Fruit fly (Drosophila melanogaster) whole organism, pupa: ENCODE measurements around the gene Mabi.

Experiments
- CG10348 ChIP-seq: fragments of 200-800 bp; sonication (Bioruptor generic); IDR thresholded peaks from 2 replicates; pipeline ENCODE4 v1.3.6; 2022; ENCODE audit warnings: missing biosample characterization, missing genetic modification characterization
- CG12605 ChIP-seq: fragments of 200-800 bp; sonication (Bioruptor generic); IDR thresholded peaks from 2 replicates; pipeline ENCODE4 v1.3.6; 2022; ENCODE audit warnings: missing biosample characterization, missing genetic modification characterization
- CG13204 ChIP-seq: fragments of 200-800 bp; sonication (Bioruptor generic); optimal IDR thresholded peaks from 2 replicates; lab custom pipeline; 2018; ENCODE audit warnings: missing biosample characterization, mild to moderate bottlenecking, missing genetic modification characterization, moderate library complexity
- CG14655 ChIP-seq: fragments of 200-800 bp; sonication (Bioruptor generic); optimal IDR thresholded peaks from 3 replicates; lab custom pipeline; 2017; ENCODE audit warnings: mild to moderate bottlenecking, missing biosample characterization, missing genetic modification reagents, missing genetic modification characterization
- CG15710 ChIP-seq: fragments of 200-800 bp; sonication (Bioruptor generic); optimal IDR thresholded peaks from 2 replicates; lab custom pipeline; 2018; ENCODE audit warnings: missing biosample characterization, mild to moderate bottlenecking, missing genetic modification characterization, moderate library complexity
- CG17806 ChIP-seq: fragments of 200-800 bp; sonication (Bioruptor generic); optimal IDR thresholded peaks from 2 replicates; lab custom pipeline; 2018; ENCODE audit warnings: missing biosample characterization, mild to moderate bottlenecking, missing genetic modification characterization, moderate library complexity
- CG32121 ChIP-seq: fragments of 200-800 bp; sonication (Bioruptor generic); IDR thresholded peaks from 2 replicates; pipeline ENCODE4 v1.3.6; 2022; ENCODE audit warnings: missing biosample characterization, missing genetic modification characterization
- CG34367 ChIP-seq: fragments of 200-800 bp; sonication (Bioruptor generic); optimal IDR thresholded peaks from 2 replicates; lab custom pipeline; 2018; ENCODE audit warnings: missing biosample characterization, mild to moderate bottlenecking, missing genetic modification characterization
- CG4496 ChIP-seq: fragments of 200-800 bp; sonication (Bioruptor generic); IDR thresholded peaks from 3 replicates; pipeline ENCODE4 v1.3.6; 2022; ENCODE audit warnings: missing biosample characterization, missing genetic modification characterization
- CG8159 ChIP-seq: fragments of 200-800 bp; sonication (Bioruptor generic); optimal IDR thresholded peaks from 3 replicates; lab custom pipeline; 2018; ENCODE audit warnings: missing biosample characterization, mild to moderate bottlenecking, missing genetic modification characterization, moderate library complexity
- CG8301 ChIP-seq: fragments of 200-800 bp; sonication (Bioruptor generic); optimal IDR thresholded peaks from 2 replicates; lab custom pipeline; 2018; ENCODE audit warnings: missing biosample characterization, mild to moderate bottlenecking, missing genetic modification characterization
- CG9948 ChIP-seq: fragments of 200-800 bp; sonication (Bioruptor generic); optimal IDR thresholded peaks from 2 replicates; lab custom pipeline; 2018; ENCODE audit warnings: missing biosample characterization, mild to moderate bottlenecking, missing genetic modification characterization, moderate library complexity
- D1 ChIP-seq: fragments of 200-800 bp; sonication (Bioruptor generic); optimal IDR thresholded peaks from 2 replicates; lab custom pipeline; 2018; ENCODE audit warnings: missing biosample characterization, mild to moderate bottlenecking, missing genetic modification characterization, moderate library complexity
- EcR ChIP-seq: fragments of 200-800 bp; sonication (Bioruptor generic); optimal IDR thresholded peaks from 3 replicates; lab custom pipeline; 2019; ENCODE audit warnings: missing biosample characterization, missing genetic modification characterization, mild to moderate bottlenecking, moderate library complexity, missing genetic modification reagents
- Ets98B ChIP-seq: fragments of 200-800 bp; sonication (Bioruptor generic); IDR thresholded peaks from 2 replicates; pipeline ENCODE4 v1.3.6; 2022; ENCODE audit warnings: missing biosample characterization, missing genetic modification characterization
- Pif1A ChIP-seq: fragments of 200-800 bp; sonication (Bioruptor generic); optimal IDR thresholded peaks from 3 replicates; lab custom pipeline; 2016; ENCODE audit warnings: missing biosample characterization, missing genetic modification characterization
- Pif1B ChIP-seq: fragments of 200-800 bp; sonication (Bioruptor generic); optimal IDR thresholded peaks from 3 replicates; lab custom pipeline; 2016; ENCODE audit warnings: missing biosample characterization, missing genetic modification characterization
- Snoo ChIP-seq: fragments of 200-800 bp; sonication (Bioruptor generic); optimal IDR thresholded peaks from 3 replicates; lab custom pipeline; 2017; ENCODE audit warnings: missing biosample characterization, mild to moderate bottlenecking, missing genetic modification characterization, inconsistent platforms
- fd96Ca ChIP-seq: fragments of 200-800 bp; sonication (Bioruptor generic); IDR thresholded peaks from 3 replicates; pipeline ENCODE4 v1.3.6; 2022; ENCODE audit warnings: missing biosample characterization, missing genetic modification characterization
- gl ChIP-seq: fragments of 200-800 bp; sonication (Bioruptor generic); optimal IDR thresholded peaks from 2 replicates; lab custom pipeline; 2018; ENCODE audit warnings: missing biosample characterization, mild to moderate bottlenecking, missing genetic modification characterization
- rn ChIP-seq: fragments of 200-800 bp; sonication (Bioruptor generic); IDR thresholded peaks from 2 replicates; pipeline ENCODE4 v1.3.6; 2022; ENCODE audit warnings: missing biosample characterization, missing genetic modification characterization

Mabi gene

DNA sequence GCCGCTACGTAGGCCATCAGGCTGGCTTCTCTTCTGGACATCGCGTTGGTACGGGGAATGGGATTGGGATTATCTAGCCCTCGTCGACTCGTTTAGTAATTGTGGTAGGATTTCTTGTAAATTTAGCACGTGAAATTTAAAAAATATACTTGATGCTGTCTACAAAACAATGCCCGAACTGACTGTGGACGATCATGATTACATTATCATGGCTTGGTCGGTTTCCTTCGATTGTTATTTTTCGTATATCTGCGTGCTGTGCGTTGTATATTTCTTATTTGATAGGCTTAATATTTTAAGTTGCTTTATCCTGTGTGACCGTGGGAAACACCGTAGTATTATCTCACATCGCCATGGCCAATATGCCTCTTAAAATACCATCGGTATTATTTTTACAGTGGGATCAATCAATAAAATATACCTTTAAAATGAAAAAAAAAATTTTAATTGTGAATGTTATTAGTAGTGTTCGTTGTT, 31.5 kb downstream of the Mabi start, which contains the start of gene CG16972:
Gene CG16972, minus strand, starts transcription at position 336 of the 477 bp plus-strand sequence.
- TF ChIP-seq CG12605: peak; percentile 7; the same call in 1 of the 2 replicates
- no peak for TF ChIP-seq CG13204

DNA sequence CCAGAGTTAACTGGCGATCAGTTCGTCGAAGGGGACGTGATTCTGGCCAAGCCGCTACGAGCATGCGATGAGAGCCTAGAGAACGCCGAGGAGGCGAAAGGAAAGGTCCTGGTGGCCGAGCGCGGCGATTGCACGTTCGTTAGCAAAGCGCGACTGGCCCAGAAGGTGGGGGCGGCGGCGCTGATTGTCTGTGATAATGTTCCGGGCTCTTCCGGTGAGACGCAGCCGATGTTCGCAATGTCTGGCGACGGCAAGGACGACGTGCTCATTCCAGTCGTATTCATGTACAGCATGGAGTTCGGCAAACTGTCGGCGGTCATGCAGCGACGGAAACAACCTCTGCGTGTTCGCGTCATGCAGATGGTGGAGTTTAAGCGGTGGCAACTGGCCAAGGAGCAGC, 38.6 kb downstream of the Mabi start:
- TF ChIP-seq CG8301 (tag; lab: Kevin White, UChicago): no peak

DNA sequence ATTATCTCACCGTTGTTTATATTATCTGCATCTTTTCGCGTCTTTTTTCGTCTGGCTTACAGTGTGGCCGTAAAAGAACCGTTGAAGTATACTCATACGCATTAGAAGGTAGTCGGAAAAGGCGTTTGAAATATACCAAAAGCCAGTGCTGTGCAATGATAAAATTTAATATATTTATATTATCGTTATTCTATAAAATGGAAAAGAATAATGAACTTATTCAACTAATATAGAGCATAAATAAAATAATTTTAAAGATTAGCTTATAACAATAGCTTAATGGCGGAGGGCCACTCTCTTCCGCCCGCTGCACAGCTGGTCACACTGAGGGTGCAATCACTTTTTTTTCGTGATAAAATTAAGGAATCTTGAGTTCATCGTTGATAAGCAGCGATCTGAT, 42.6 kb downstream of the Mabi start, which contains the start of the genes CG16974 and Edem2:
Gene CG16974, minus strand, starts transcription at position 86 of the 400 bp plus-strand sequence.
Gene Edem2, plus strand, starts transcription at position 308 of the 400 bp plus-strand sequence.
- no peak for TF ChIP-seq CG9948 (tag; lab: Kevin White, UChicago)
- TF ChIP-seq gl (tag; lab: Kevin White, UChicago): no peak
- no peak for TF ChIP-seq CG14655 (GFP tag; lab: Kevin White, UChicago)
- no peak for TF ChIP-seq CG10348 (GFP tag; lab: Robert Waterston, UW)
- no peak for TF ChIP-seq Pif1A (GFP tag; lab: Kevin White, UChicago)
- no peak for TF ChIP-seq D1 (tag; lab: Kevin White, UChicago)
- TF ChIP-seq rn (GFP tag; lab: Robert Waterston, UW): peak; percentile 42; the same call in 1 of the 2 replicates
- no peak for TF ChIP-seq CG13204
- TF ChIP-seq CG34367 (tag; lab: Kevin White, UChicago): no peak
- TF ChIP-seq CG17806 (tag; lab: Kevin White, UChicago): no peak
- peak; percentile 59; the same call in 1 of the 3 replicates for TF ChIP-seq CG4496 (GFP tag; lab: Robert Waterston, UW)
- TF ChIP-seq CG8159 (tag; lab: Kevin White, UChicago): no peak
- no peak for TF ChIP-seq CG12605
- no peak for TF ChIP-seq Pif1B (GFP tag; lab: Kevin White, UChicago)
- peak; percentile 60 for TF ChIP-seq Ets98B
- peak; percentile 56; the same call in 1 of the 2 replicates for TF ChIP-seq CG32121 (GFP tag; lab: Robert Waterston, UW)
- TF ChIP-seq fd96Ca (GFP tag; lab: Robert Waterston, UW): peak; percentile 71
- peak; percentile 28 for TF ChIP-seq EcR (GFP tag; lab: Kevin White, UChicago)
- peak; percentile 53 for TF ChIP-seq Snoo
- TF ChIP-seq CG15710 (tag; lab: Kevin White, UChicago): peak; percentile 56
- no peak for TF ChIP-seq CG8301 (tag; lab: Kevin White, UChicago)

DNA sequence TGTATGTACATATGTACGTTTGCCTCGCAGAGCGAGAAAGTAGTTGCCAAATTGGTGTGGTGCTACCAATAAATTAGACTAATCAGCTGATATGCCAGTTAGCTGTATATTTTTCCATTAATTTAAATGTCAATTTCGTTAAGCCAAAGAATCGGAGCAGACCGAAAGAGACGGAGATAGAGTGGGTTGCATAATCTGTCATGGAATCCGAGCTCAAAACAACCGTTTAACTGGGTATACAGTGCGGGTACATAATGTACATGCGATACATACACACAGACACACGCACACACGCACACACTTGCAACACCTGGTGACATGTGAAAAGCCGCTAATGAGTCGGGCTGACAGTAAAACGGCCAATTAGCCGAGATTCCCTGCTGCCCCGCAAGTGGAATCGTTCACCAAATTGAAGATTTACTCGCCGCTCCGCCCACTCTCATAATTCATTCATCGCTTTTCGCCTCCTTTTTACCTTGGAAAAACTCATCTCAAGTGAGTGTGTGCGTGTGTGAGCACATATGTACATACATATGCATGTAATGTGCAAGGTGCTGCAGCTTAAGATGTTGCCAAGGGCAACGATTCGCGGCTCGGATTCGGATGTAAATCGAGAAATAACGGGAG, 43.3 kb downstream of the Mabi start:
- TF ChIP-seq fd96Ca (GFP tag; lab: Robert Waterston, UW) (no peak), CG13204 (no peak)

DNA sequence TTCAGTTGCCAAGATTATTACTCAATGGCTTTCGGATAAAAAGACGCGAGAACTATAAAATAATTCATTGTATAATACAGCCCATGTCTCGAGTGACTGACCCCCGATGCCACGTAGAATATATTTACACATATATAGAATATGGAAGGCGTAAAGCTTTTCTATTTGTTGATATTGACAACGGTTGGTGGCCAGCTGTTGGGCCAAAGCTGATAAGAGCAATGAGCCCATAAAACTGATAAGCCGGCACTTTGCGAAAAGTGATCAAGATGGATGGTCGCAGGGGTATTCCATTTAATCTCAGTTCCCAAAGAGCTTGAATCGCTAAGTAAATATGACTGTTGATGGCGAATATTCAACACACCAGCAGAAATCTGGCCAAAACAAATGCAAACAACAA, 43.9 kb downstream of the Mabi start:
- peak; percentile 91 for TF ChIP-seq EcR (GFP tag; lab: Kevin White, UChicago)
- no peak for TF ChIP-seq fd96Ca (GFP tag; lab: Robert Waterston, UW)
